Worm (Caenorhabditis elegans) whole organism, young adult: Measurements from ENCODE around the gene K09E4.4.
A peak's percentile ranks its signal among the peaks of the same experiment; 100 is the strongest.

Source experiments
- B0336.3 ChIP-seq: fragments of 200-800 bp; sonication (Bioruptor generic); IDR thresholded peaks from 2 replicates; pipeline ENCODE4 v1.3.6; 2022; ENCODE audit warnings: missing genetic modification characterization, missing compliant biosample characterization
- F10E7.11 ChIP-seq: sonication (generic microtip); optimal IDR thresholded peaks from 2 replicates; lab custom pipeline; 2017; ENCODE audit warnings: mild to moderate bottlenecking, missing genetic modification characterization, moderate library complexity, missing compliant biosample characterization
- F37B4.10 ChIP-seq: fragments of 200-800 bp; sonication (Bioruptor generic); IDR thresholded peaks from 2 replicates; pipeline ENCODE4 v1.3.6; 2022; ENCODE audit warnings: missing genetic modification characterization, missing compliant biosample characterization
- F39B2.1 ChIP-seq: fragments of 200-800 bp; sonication (Bioruptor generic); IDR thresholded peaks from 2 replicates; pipeline ENCODE4 v1.3.6; 2022; ENCODE audit warnings: missing genetic modification reagents, missing genetic modification characterization, missing compliant biosample characterization
- F49E8.2 ChIP-seq: sonication (generic microtip); optimal IDR thresholded peaks from 3 replicates; lab custom pipeline; 2017; ENCODE audit warnings: missing genetic modification characterization, mild to moderate bottlenecking, missing compliant biosample characterization, antibody characterized with exemption, moderate library complexity; ENCODE audit not compliant: insufficient read depth
- F57A8.1 ChIP-seq: fragments of 200-800 bp; sonication (Bioruptor generic); optimal IDR thresholded peaks from 2 replicates; lab custom pipeline; 2018; ENCODE audit warnings: mild to moderate bottlenecking, missing genetic modification characterization, moderate library complexity, missing compliant biosample characterization
- K12H6.12 ChIP-seq: fragments of 200-800 bp; sonication (Bioruptor generic); optimal IDR thresholded peaks from 2 replicates; lab custom pipeline; 2018; ENCODE audit warnings: mild to moderate bottlenecking, missing genetic modification characterization, missing compliant biosample characterization
- T07F8.4 ChIP-seq: sonication (generic microtip); optimal IDR thresholded peaks from 2 replicates; lab custom pipeline; 2016; ENCODE audit warnings: mild to moderate bottlenecking, missing genetic modification characterization, moderate library complexity, missing compliant biosample characterization
- T26A5.8 ChIP-seq: sonication (generic microtip); optimal IDR thresholded peaks from 2 replicates; lab custom pipeline; 2016; ENCODE audit warnings: missing genetic modification characterization, missing compliant biosample characterization
- Y53G8AR.9 ChIP-seq: fragments of 200-800 bp; sonication (Bioruptor generic); conservative IDR thresholded peaks from 2 replicates; pipeline ENCODE4 v1.3.6; 2022; ENCODE audit warnings: missing genetic modification reagents, missing genetic modification characterization, missing compliant biosample characterization
- ama-1 ChIP-seq, 3 experiments: fragments of 150-350 bp in 1 of 3; sonication (generic microtip) in 2 of 3; optimal IDR thresholded peaks; 2 replicates each; lab custom pipeline; 2014 to 2018; ENCODE audit warnings: missing biosample characterization in 2 of 3, missing genetic modification characterization in 2 of 3, missing genetic modification reagents in 2 of 3
- ccch-3 ChIP-seq: fragments of 200-800 bp; sonication (Bioruptor generic); optimal IDR thresholded peaks from 2 replicates; lab custom pipeline; 2018; ENCODE audit warnings: mild to moderate bottlenecking, missing genetic modification characterization, missing compliant biosample characterization
- cebp-1 ChIP-seq, 2 experiments: fragments of 200-800 bp in 1 of 2; sonication (Bioruptor generic) in 1 of 2; sonication (generic microtip) in 1 of 2; IDR thresholded peaks in 1 of 2; optimal IDR thresholded peaks in 1 of 2; 2 replicates each; pipeline versions ENCODE4 v1.3.6 to Lab custom; 2017 to 2022; ENCODE audit warnings: missing compliant biosample characterization in 2 of 2, missing genetic modification characterization in 2 of 2, mild to moderate bottlenecking in 1 of 2, missing genetic modification reagents in 1 of 2, moderate library complexity in 1 of 2
- ceh-100 ChIP-seq: fragments of 200-800 bp; sonication (Bioruptor generic); IDR thresholded peaks from 2 replicates; pipeline ENCODE4 v1.3.6; 2022; ENCODE audit warnings: missing genetic modification reagents, missing genetic modification characterization, missing compliant biosample characterization
- ceh-40 ChIP-seq: fragments of 200-800 bp; sonication (Bioruptor generic); IDR thresholded peaks from 2 replicates; pipeline ENCODE4 v1.3.6; 2022; ENCODE audit warnings: missing genetic modification characterization, missing compliant biosample characterization
- ceh-58 ChIP-seq: fragments of 200-800 bp; sonication (Bioruptor generic); IDR thresholded peaks from 2 replicates; pipeline ENCODE4 v1.3.6; 2022; ENCODE audit warnings: missing genetic modification characterization, missing compliant biosample characterization
- die-1 ChIP-seq: sonication (generic microtip); optimal IDR thresholded peaks from 2 replicates; lab custom pipeline; 2016; ENCODE audit warnings: missing genotype, mild to moderate bottlenecking, missing genetic modification characterization, missing compliant biosample characterization
- egl-44 ChIP-seq: fragments of 200-800 bp; sonication (Bioruptor generic); IDR thresholded peaks from 2 replicates; pipeline ENCODE4 v1.3.6; 2022; ENCODE audit warnings: missing genetic modification reagents, missing genetic modification characterization, missing compliant biosample characterization
- egrh-3 ChIP-seq: fragments of 200-800 bp; sonication (Bioruptor generic); IDR thresholded peaks from 2 replicates; pipeline ENCODE4 v1.3.6; 2022; ENCODE audit warnings: missing genetic modification reagents, missing genetic modification characterization, missing compliant biosample characterization
- him-1 ChIP-seq: sonication (generic microtip); optimal IDR thresholded peaks from 2 replicates; lab custom pipeline; 2016; ENCODE audit warnings: missing genotype, missing genetic modification reagents, missing genetic modification characterization, missing compliant biosample characterization
- hlh-26 ChIP-seq: fragments of 200-800 bp; sonication (Bioruptor generic); conservative IDR thresholded peaks from 2 replicates; pipeline ENCODE4 v1.3.6; 2022; ENCODE audit warnings: missing genetic modification reagents, missing genetic modification characterization, missing compliant biosample characterization
- hmg-1.2 ChIP-seq: fragments of 200-800 bp; sonication (Bioruptor generic); IDR thresholded peaks from 2 replicates; pipeline ENCODE4 v1.3.6; 2022; ENCODE audit warnings: missing genetic modification reagents, missing genetic modification characterization, missing compliant biosample characterization
- lag-1 ChIP-seq: fragments of 200-800 bp; sonication (Bioruptor generic); IDR thresholded peaks from 2 replicates; pipeline ENCODE4 v1.3.6; 2022; ENCODE audit warnings: missing genetic modification reagents, missing genetic modification characterization, missing compliant biosample characterization
- lin-54 ChIP-seq: fragments of 200-800 bp; sonication (Bioruptor generic); optimal IDR thresholded peaks from 2 replicates; lab custom pipeline; 2018; ENCODE audit warnings: mild to moderate bottlenecking, missing genetic modification characterization, missing compliant biosample characterization
- madf-8 ChIP-seq: fragments of 200-800 bp; sonication (Bioruptor generic); conservative IDR thresholded peaks from 2 replicates; pipeline ENCODE4 v1.3.6; 2022; ENCODE audit warnings: missing genetic modification reagents, missing genetic modification characterization, missing compliant biosample characterization
- mxl-1 ChIP-seq: sonication (generic microtip); optimal IDR thresholded peaks from 2 replicates; lab custom pipeline; 2016; ENCODE audit warnings: missing genetic modification characterization, missing compliant biosample characterization
- nhr-120 ChIP-seq: fragments of 200-800 bp; sonication (Bioruptor generic); IDR thresholded peaks from 2 replicates; pipeline ENCODE4 v1.3.6; 2022; ENCODE audit warnings: missing genetic modification characterization, missing compliant biosample characterization
- nhr-90 ChIP-seq: sonication (generic microtip); optimal IDR thresholded peaks from 2 replicates; lab custom pipeline; 2016; ENCODE audit warnings: missing genotype, mild to moderate bottlenecking, missing genetic modification characterization, missing compliant biosample characterization
- rcor-1 ChIP-seq: fragments of 200-800 bp; sonication (Bioruptor generic); IDR thresholded peaks from 2 replicates; pipeline ENCODE4 v1.3.6; 2022; ENCODE audit warnings: missing genetic modification reagents, missing genetic modification characterization, missing compliant biosample characterization
- rec-8 ChIP-seq, 2 experiments: sonication (generic microtip); optimal IDR thresholded peaks; 2 replicates each; lab custom pipeline; 2016; ENCODE audit warnings: mild to moderate bottlenecking in 2 of 2, missing genetic modification characterization in 2 of 2, missing genetic modification reagents in 2 of 2, missing genotype in 2 of 2, missing biosample characterization in 1 of 2, missing compliant biosample characterization in 1 of 2, moderate library complexity in 1 of 2
- sdz-38 ChIP-seq: sonication (generic microtip); optimal IDR thresholded peaks from 2 replicates; lab custom pipeline; 2016; ENCODE audit warnings: missing genotype, missing genetic modification characterization, missing compliant biosample characterization
- snpc-3.4 ChIP-seq: sonication (generic microtip); optimal IDR thresholded peaks from 2 replicates; lab custom pipeline; 2017; ENCODE audit warnings: missing genetic modification characterization, mild to moderate bottlenecking, missing compliant biosample characterization, antibody characterized with exemption, moderate library complexity, missing genotype, missing genetic modification reagents
- snpc-4 ChIP-seq, 5 experiments: fragments of 150-350 bp in 1 of 5; sonication (generic microtip) in 4 of 5; optimal IDR thresholded peaks; 2 replicates each; lab custom pipeline; 2014 to 2018; ENCODE audit warnings: missing genetic modification characterization in 5 of 5, missing biosample characterization in 3 of 5, antibody characterized with exemption in 2 of 5, mild to moderate bottlenecking in 2 of 5, missing compliant biosample characterization in 2 of 5, missing genotype in 2 of 5, moderate library complexity in 2 of 5, missing genetic modification reagents in 1 of 5
- tbx-9 ChIP-seq: sonication (generic microtip); optimal IDR thresholded peaks from 2 replicates; lab custom pipeline; 2016; ENCODE audit warnings: borderline replicate concordance, missing genetic modification characterization, inconsistent platforms, missing compliant biosample characterization
- unc-62 ChIP-seq: fragments of 150-350 bp; optimal IDR thresholded peaks from 2 replicates; lab custom pipeline; 2014; ENCODE audit warnings: missing biosample characterization, missing genetic modification reagents, missing genetic modification characterization
- zfh-2 ChIP-seq: fragments of 200-800 bp; sonication (Bioruptor generic); conservative IDR thresholded peaks from 2 replicates; pipeline ENCODE4 v1.3.6; 2022; ENCODE audit warnings: missing genetic modification reagents, missing genetic modification characterization, missing compliant biosample characterization
- ztf-22 ChIP-seq: fragments of 200-800 bp; sonication (Bioruptor generic); optimal IDR thresholded peaks from 2 replicates; lab custom pipeline; 2018; ENCODE audit warnings: mild to moderate bottlenecking, missing genetic modification characterization, moderate library complexity, missing compliant biosample characterization
- ztf-28 ChIP-seq: fragments of 200-800 bp; sonication (Bioruptor generic); IDR thresholded peaks from 2 replicates; pipeline ENCODE4 v1.3.6; 2022; ENCODE audit warnings: missing genetic modification reagents, missing genetic modification characterization, missing compliant biosample characterization
- ztf-3 ChIP-seq: fragments of 200-800 bp; sonication (Bioruptor generic); optimal IDR thresholded peaks from 2 replicates; lab custom pipeline; 2018; ENCODE audit warnings: mild to moderate bottlenecking, missing genetic modification characterization, missing compliant biosample characterization
- ztf-6 ChIP-seq: fragments of 200-800 bp; sonication (Bioruptor generic); IDR thresholded peaks from 2 replicates; pipeline ENCODE4 v1.3.6; 2022; ENCODE audit warnings: missing genetic modification reagents, missing genetic modification characterization, missing compliant biosample characterization

The K09E4.4 gene

ce11 chrII:14122065-14122464 lies at the start of gene K09E4.4:
K09E4.4 (minus strand) TSS chrII:14122165.
- no peak for TF ChIP-seq tbx-9 (tag; lab: Kevin White, UChicago)
- TF ChIP-seq madf-8 (GFP tag; lab: Robert Waterston, UW), result no peak
- no peak for TF ChIP-seq F37B4.10 (GFP tag; lab: Robert Waterston, UW)

- TF ChIP-seq K12H6.12 (tag; lab: Kevin White, UChicago), result no peak
- no peak for TF ChIP-seq sdz-38 (tag; lab: Kevin White, UChicago)
- TF ChIP-seq mxl-1, result no peak
- no peak for TF ChIP-seq ceh-58 (GFP tag; lab: Robert Waterston, UW)
- TF ChIP-seq T26A5.8 (tag; lab: Kevin White, UChicago), result no peak
- TF ChIP-seq ztf-28 (GFP tag; lab: Robert Waterston, UW), result no peak
Observed at ce11 chrII:14171558-14171957, 49.6 kb upstream of the K09E4.4 start, which contains the start of gene eat-2. eat-2 (minus strand) TSS chrII:14171658.

ce11 chrII:14165430-14165929 lies 43.5 kb upstream of the K09E4.4 start:
- no peak for TF ChIP-seq ztf-6
- peak; percentile 81 for TF ChIP-seq egrh-3
- peak; percentile 78 for TF ChIP-seq zfh-2
- TF ChIP-seq cebp-1 (GFP tag; IDR thresholded peaks at IDR 0.05; lab: Robert Waterston, UW), result 0 out of 2 replicates have a peak, but pooled peaks have one; percentile 20
- no peak for TF ChIP-seq cebp-1 (tag; optimal IDR thresholded peaks at IDR 0.05; lab: Kevin White, UChicago)

- TF ChIP-seq unc-62 (no peak), die-1 (peak; percentile 56), rcor-1 (GFP tag; lab: Robert Waterston, UW) (peak; percentile 72), lin-54 (GFP tag; lab: Kevin White, UChicago) (peak; percentile 77), lag-1 (GFP tag; lab: Robert Waterston, UW) (no peak), B0336.3 (peak; percentile 95), hmg-1.2 (GFP tag; lab: Robert Waterston, UW) (peak; percentile 39), F39B2.1 (GFP tag; lab: Robert Waterston, UW) (peak; percentile 92), snpc-3.4 (tag; lab: Kevin White, UChicago) (peak; percentile 84), F49E8.2 (tag; lab: Kevin White, UChicago) (peak; percentile 87), ztf-22 (no peak), F10E7.11 (tag; lab: Kevin White, UChicago) (peak; percentile 69), nhr-120 (GFP tag; lab: Robert Waterston, UW) (0 out of 2 replicates have a peak, but pooled peaks have one; percentile 76), F57A8.1 (GFP tag; lab: Kevin White, UChicago) (no peak), ccch-3 (GFP tag; lab: Kevin White, UChicago) (no peak), him-1 (tag; lab: Kevin White, UChicago) (peak; percentile 37), ceh-40 (0 out of 2 replicates have a peak, but pooled peaks have one; percentile 2), ztf-6 (no peak), ceh-100 (GFP tag; lab: Robert Waterston, UW) (peak; percentile 72), egl-44 (no peak), hlh-26 (no peak), rec-8 (tag; optimal IDR thresholded peaks at IDR 0.05; lab: Kevin White, UChicago) (peak in 1 of 2 experiments; percentile 70), ztf-3 (no peak), nhr-90 (tag; lab: Kevin White, UChicago) (no peak), Y53G8AR.9 (GFP tag; lab: Robert Waterston, UW) (peak; percentile 83), ama-1 (optimal IDR thresholded peaks at IDR 0.05; lab: Kevin White, UChicago) (no peak), ama-1 (GFP tag; optimal IDR thresholded peaks at IDR 0.05; lab: Kevin White, UChicago) (peak in 1 of 2 experiments; percentile 62), T07F8.4 (tag; lab: Kevin White, UChicago) (no peak), snpc-4 (GFP tag; optimal IDR thresholded peaks at IDR 0.05; lab: Kevin White, UChicago) (peak; percentile 41), snpc-4 (tag; optimal IDR thresholded peaks at IDR 0.05; lab: Kevin White, UChicago) (peak in 2 of 4 experiments; percentile 11 to 54), mxl-1 (no peak)
Observed at ce11 chrII:14155259-14156023, 33.5 kb upstream of the K09E4.4 start, which contains the start of the genes rpl-43 and xrn-2. rpl-43 (plus strand) TSS chrII:14155294. xrn-2 (plus strand) TSS chrII:14155768.
